Fruit fly (Drosophila melanogaster): ENCODE measurements around the gene CG43389.

DNA sequence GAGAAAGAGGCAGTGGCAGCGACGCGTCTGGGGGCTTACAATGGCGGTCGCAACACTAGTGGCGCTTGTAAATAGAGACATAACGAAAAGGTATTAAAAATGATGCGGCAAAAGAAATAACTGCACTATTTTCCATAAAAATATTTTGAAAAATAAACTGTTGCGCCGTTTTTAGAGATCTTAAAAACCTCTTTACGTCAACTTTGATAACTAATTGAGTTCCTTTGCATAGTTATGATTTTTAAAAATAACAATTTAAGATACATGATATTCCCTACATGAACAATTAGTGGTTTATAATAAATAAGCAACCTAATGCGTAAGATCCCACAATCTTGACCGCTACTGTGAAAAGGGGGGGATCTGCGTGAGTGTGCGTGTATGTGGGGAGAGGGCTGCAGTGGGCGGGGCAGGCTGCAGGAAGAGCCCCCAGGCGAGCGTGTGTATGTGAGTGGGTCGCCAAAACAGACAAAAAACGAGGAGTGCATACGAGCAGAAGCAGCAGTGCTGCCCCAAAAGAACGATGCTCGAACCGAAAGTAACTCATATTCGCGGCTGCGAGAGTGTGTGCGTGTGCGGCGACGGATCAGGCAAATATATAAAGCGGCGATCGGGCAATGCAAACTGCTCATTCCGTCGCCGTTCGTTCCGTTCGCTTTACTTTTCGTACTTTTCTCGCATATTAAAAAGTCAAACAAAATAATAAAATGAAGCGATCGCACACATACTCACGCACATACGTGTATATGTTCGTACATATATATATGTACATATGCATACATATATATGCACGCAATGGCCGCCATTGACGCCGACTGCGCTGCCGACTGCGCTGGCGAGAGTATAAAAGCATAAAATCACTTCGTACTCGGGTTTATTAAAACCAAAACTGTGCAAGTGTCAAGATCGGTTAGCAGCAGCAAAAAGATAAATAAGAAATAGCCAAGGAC, 1.2 kb downstream of the CG43389 start:
- no peak for TF ChIP-seq pan (optimal IDR thresholded peaks at IDR 0.05)
- TF ChIP-seq psq (optimal IDR thresholded peaks at IDR 0.05): no peak
- TF ChIP-seq usp (GFP tag; optimal IDR thresholded peaks at IDR 0.05): no peak
- TF ChIP-seq CG8478 (optimal IDR thresholded peaks at IDR 0.05): no peak

Data from whole organism.